Worm (Caenorhabditis elegans): ENCODE data around the gene mrps-25.

mrps-25 gene

ce11 chrIV:1056263-1056942 is at the start of gene mrps-25, which contains the start of gene Y55F3AM.13:
Gene mrps-25, plus strand, starts transcription at chrIV:1056892.
Gene Y55F3AM.13, minus strand, starts transcription at chrIV:1056313.
- TF ChIP-seq ceh-30 (tag; optimal IDR thresholded peaks at IDR 0.05) (no peak), gmeb-2 (tag; optimal IDR thresholded peaks at IDR 0.05) (peak; percentile 11), elt-2 (tag; optimal IDR thresholded peaks at IDR 0.05) (peak; percentile 4), tbx-2 (tag; optimal IDR thresholded peaks at IDR 0.05) (no peak), unc-42 (tag; optimal IDR thresholded peaks at IDR 0.05) (peak; percentile 18), sdc-2 (tag; optimal IDR thresholded peaks at IDR 0.05) (no peak)

- TF ChIP-seq pag-3 (tag; optimal IDR thresholded peaks at IDR 0.05; ENCODE audit: borderline replicate concordance) (no peak), fax-1 (tag; optimal IDR thresholded peaks at IDR 0.05) (no peak), hlh-30 (tag; optimal IDR thresholded peaks at IDR 0.05; ENCODE audit: insufficient read depth) (peak; percentile 92), ceh-48 (tag; optimal IDR thresholded peaks at IDR 0.05) (peak; percentile 46), hlh-6 (tag; optimal IDR thresholded peaks at IDR 0.05) (no peak), nfya-1 (tag; optimal IDR thresholded peaks at IDR 0.05) (peak; percentile 30), tbx-2 (tag; optimal IDR thresholded peaks at IDR 0.05) (peak; percentile 1), ttx-3 (tag; optimal IDR thresholded peaks at IDR 0.05) (no peak), ceh-30 (tag; optimal IDR thresholded peaks at IDR 0.05) (peak; percentile 46)
Observed at ce11 chrIV:1009546-1009945, 47.1 kb upstream of the mrps-25 start, which contains the start of gene Y55F3AM.9. Gene Y55F3AM.9, minus strand, starts transcription at chrIV:1009734.

- TF ChIP-seq ceh-9 (tag; optimal IDR thresholded peaks at IDR 0.05) (no peak), pha-4 (tag; optimal IDR thresholded peaks at IDR 0.05) (no peak), unc-55 (GFP tag; optimal IDR thresholded peaks at IDR 0.05) (no peak), F13H6.1 (tag; optimal IDR thresholded peaks at IDR 0.05) (no peak), pag-3 (tag; optimal IDR thresholded peaks at IDR 0.05; ENCODE audit: borderline replicate concordance) (no peak), ceh-34 (tag; optimal IDR thresholded peaks at IDR 0.05) (no peak), gmeb-2 (tag; optimal IDR thresholded peaks at IDR 0.05) (no peak), hlh-15 (tag; optimal IDR thresholded peaks at IDR 0.05) (no peak), ceh-48 (tag; optimal IDR thresholded peaks at IDR 0.05) (no peak), ceh-19 (GFP tag; optimal IDR thresholded peaks at IDR 0.05) (no peak), rnt-1 (tag; optimal IDR thresholded peaks at IDR 0.05) (no peak), fkh-10 (GFP tag; optimal IDR thresholded peaks at IDR 0.05) (no peak)
Observed at ce11 chrIV:1010212-1010611, 46.5 kb upstream of the mrps-25 start, which contains the start of gene atg-3. Gene atg-3, plus strand, starts transcription at chrIV:1010512.

ce11 chrIV:1011776-1012175 is 44.9 kb upstream of the mrps-25 start:
- no peak for TF ChIP-seq lim-6 (tag; optimal IDR thresholded peaks at IDR 0.05)

ce11 chrIV:1012447-1012846 is 44.2 kb upstream of the mrps-25 start, which contains the start of gene rbm-39:
Gene rbm-39, plus strand, starts transcription at chrIV:1012624.
- TF ChIP-seq ceh-34 (tag; optimal IDR thresholded peaks at IDR 0.05) (peak; percentile 39), unc-55 (GFP tag; optimal IDR thresholded peaks at IDR 0.05) (peak; percentile 49), hlh-30 (tag; optimal IDR thresholded peaks at IDR 0.05; ENCODE audit: insufficient read depth) (peak; percentile 83), ceh-6 (GFP tag; optimal IDR thresholded peaks at IDR 0.05) (no peak), tbx-2 (tag; optimal IDR thresholded peaks at IDR 0.05) (peak; percentile 43), unc-42 (tag; optimal IDR thresholded peaks at IDR 0.05) (peak; percentile 99), ceh-48 (tag; optimal IDR thresholded peaks at IDR 0.05) (peak; percentile 5), ref-2 (tag; optimal IDR thresholded peaks at IDR 0.05) (no peak), pax-1 (tag; optimal IDR thresholded peaks at IDR 0.05) (peak; percentile 40), elt-2 (tag; optimal IDR thresholded peaks at IDR 0.05) (no peak), ceh-2 (tag; optimal IDR thresholded peaks at IDR 0.05) (peak; percentile 18), ceh-18 (tag; optimal IDR thresholded peaks at IDR 0.05) (peak; percentile 22), madf-2 (tag; optimal IDR thresholded peaks at IDR 0.05) (peak; percentile 21), ceh-14 (tag; optimal IDR thresholded peaks at IDR 0.05) (peak; percentile 43), unc-3 (GFP tag; conservative IDR thresholded peaks at IDR 0.05) (no peak), unc-3 (tag; optimal IDR thresholded peaks at IDR 0.05) (no peak), ceh-19 (GFP tag; optimal IDR thresholded peaks at IDR 0.05) (no peak), nfya-1 (tag; optimal IDR thresholded peaks at IDR 0.05) (peak; percentile 64), pha-2 (tag; optimal IDR thresholded peaks at IDR 0.05) (peak; percentile 11), ceh-31 (tag; optimal IDR thresholded peaks at IDR 0.05) (peak; percentile 55), ama-1 (optimal IDR thresholded peaks at IDR 0.05) (no peak)
